Worm (Caenorhabditis elegans): ENCODE results near the gene best-23.
A peak's percentile ranks its signal among the peaks of the same experiment; 100 is the strongest.

The best-23 gene

DNA sequence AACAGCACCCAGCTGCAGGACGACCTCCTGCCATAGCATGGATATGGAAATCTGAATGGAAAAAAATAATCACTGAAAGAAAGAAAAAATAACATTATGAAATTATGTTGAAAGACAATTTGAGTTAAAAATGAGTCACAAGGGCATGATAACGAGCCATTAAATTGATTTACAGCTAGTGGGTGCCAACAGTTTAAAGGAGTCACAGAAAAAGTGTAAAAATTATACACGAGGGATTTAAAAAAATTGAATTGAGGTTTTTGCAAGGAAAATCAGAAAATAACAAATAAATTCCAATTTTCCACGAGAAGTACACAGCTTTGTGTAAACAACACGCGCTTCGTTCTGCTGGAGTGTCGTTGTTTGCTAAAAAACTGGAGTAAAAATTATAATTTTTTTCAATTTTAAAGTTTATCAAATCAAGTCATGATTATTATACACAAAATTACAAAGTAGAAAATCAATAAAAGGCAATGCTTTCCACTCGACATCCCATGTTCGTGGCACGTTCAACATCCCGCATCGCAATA, 33.5 kb downstream of the best-23 start, which contains the start of gene T01H3.3:
Gene T01H3.3 (minus strand): TSS at position 51 of the 530 bp plus-strand sequence.
- TF ChIP-seq zfp-3 (GFP tag; conservative IDR thresholded peaks at IDR 0.05) (no peak), nhr-11 (tag; optimal IDR thresholded peaks at IDR 0.05) (no peak), Y5F2A.4 (GFP tag; optimal IDR thresholded peaks at IDR 0.05) (no peak), dmd-8 (GFP tag; IDR thresholded peaks at IDR 0.05) (no peak), mes-2 (tag; optimal IDR thresholded peaks at IDR 0.05; ENCODE audit: poor library complexity, severe bottlenecking) (peak; percentile 67), hlh-30 (tag; optimal IDR thresholded peaks at IDR 0.05; ENCODE audit: insufficient read depth) (peak; percentile 30), tra-1 (GFP tag; IDR thresholded peaks at IDR 0.05) (no peak), vab-7 (GFP tag; IDR thresholded peaks at IDR 0.05) (no peak), lin-1 (GFP tag; IDR thresholded peaks at IDR 0.05) (no peak), F44E2.7 (GFP tag; IDR thresholded peaks at IDR 0.05) (no peak), pha-4 (GFP tag; IDR thresholded peaks at IDR 0.05) (no peak), pha-4 (tag; optimal IDR thresholded peaks at IDR 0.05) (peak; percentile 65), daf-8 (GFP tag; IDR thresholded peaks at IDR 0.05) (no peak), zag-1 (tag; optimal IDR thresholded peaks at IDR 0.05) (no peak), lin-15B (tag; optimal IDR thresholded peaks at IDR 0.05) (no peak), fkh-10 (GFP tag; optimal IDR thresholded peaks at IDR 0.05) (no peak), lsy-2 (tag; optimal IDR thresholded peaks at IDR 0.05) (peak in 1 of 2 experiments; percentile 83), nhr-77 (tag; optimal IDR thresholded peaks at IDR 0.05) (no peak), jun-1 (tag; optimal IDR thresholded peaks at IDR 0.05) (no peak), nhr-41 (GFP tag; IDR thresholded peaks at IDR 0.05) (no peak), nhr-10 (tag; optimal IDR thresholded peaks at IDR 0.05) (no peak), saeg-2 (GFP tag; IDR thresholded peaks at IDR 0.05) (no peak), aha-1 (tag) (peak; percentile 86), ceh-28 (tag; optimal IDR thresholded peaks at IDR 0.05) (no peak), rbr-2 (tag; optimal IDR thresholded peaks at IDR 0.05) (peak; percentile 16), egl-43 (GFP tag; IDR thresholded peaks at IDR 0.05) (no peak), ztf-7 (tag; optimal IDR thresholded peaks at IDR 0.05) (no peak), Y48G9A.11 (GFP tag; IDR thresholded peaks at IDR 0.05) (peak; percentile 59), nhr-28 (tag; optimal IDR thresholded peaks at IDR 0.05) (no peak), dmd-6 (GFP tag; IDR thresholded peaks at IDR 0.05) (no peak), dve-1 (tag; optimal IDR thresholded peaks at IDR 0.05; ENCODE audit: insufficient read depth) (peak; percentile 30), unc-130 (GFP tag; optimal IDR thresholded peaks at IDR 0.05) (no peak), snpc-1.2 (GFP tag; IDR thresholded peaks at IDR 0.05) (no peak), lin-29 (GFP tag; IDR thresholded peaks at IDR 0.05) (no peak), spr-3 (GFP tag; optimal IDR thresholded peaks at IDR 0.05) (no peak), daf-16 (GFP tag; optimal IDR thresholded peaks at IDR 0.05) (no peak), daf-16 (tag; optimal IDR thresholded peaks at IDR 0.05) (peak; percentile 16), attf-4 (tag; optimal IDR thresholded peaks at IDR 0.05) (no peak), daf-12 (tag; optimal IDR thresholded peaks at IDR 0.05) (no peak), F26F4.8 (GFP tag; conservative IDR thresholded peaks at IDR 0.05) (no peak), nhr-111 (GFP tag; optimal IDR thresholded peaks at IDR 0.05) (no peak), ama-1 (optimal IDR thresholded peaks at IDR 0.05) (no peak), unc-62 (GFP tag; optimal IDR thresholded peaks at IDR 0.05 in 1 of 2) (no peak), unc-62 (tag; optimal IDR thresholded peaks at IDR 0.05) (no peak), arid-1 (GFP tag; conservative IDR thresholded peaks at IDR 0.05) (no peak), ztf-11 (tag; optimal IDR thresholded peaks at IDR 0.05) (no peak), ceh-44 (GFP tag; IDR thresholded peaks at IDR 0.05) (no peak), nhr-48 (tag; optimal IDR thresholded peaks at IDR 0.05) (no peak), skn-1 (tag; optimal IDR thresholded peaks at IDR 0.05) (no peak), dpl-1 (GFP tag; optimal IDR thresholded peaks at IDR 0.05) (peak; percentile 41), egl-27 (tag; optimal IDR thresholded peaks at IDR 0.05) (no peak), gei-8 (GFP tag; optimal IDR thresholded peaks at IDR 0.05) (no peak), lin-13 (GFP tag; optimal IDR thresholded peaks at IDR 0.05) (no peak)
